Fruit fly (Drosophila melanogaster): ENCODE data around the gene yellow-e3.

dm6 chr3R:13382656-13383142 is 22.0 kb downstream of the yellow-e3 start:
- TF ChIP-seq CG8478 (optimal IDR thresholded peaks at IDR 0.05): no peak
- no peak for TF ChIP-seq CTCF (optimal IDR thresholded peaks at IDR 0.05)
